Worm (Caenorhabditis elegans): ENCODE results near the gene aqp-10.

- TF ChIP-seq mdl-1 (tag; optimal IDR thresholded peaks at IDR 0.05) (no peak), aly-2 (tag; optimal IDR thresholded peaks at IDR 0.05) (no peak), nhr-76 (tag; optimal IDR thresholded peaks at IDR 0.05) (no peak), unc-62 (GFP tag; optimal IDR thresholded peaks at IDR 0.05) (no peak), fkh-10 (GFP tag; optimal IDR thresholded peaks at IDR 0.05) (no peak), lin-39 (tag; optimal IDR thresholded peaks at IDR 0.05) (no peak)
Measured at ce11 chrII:9753730-9754129, 15.9 kb downstream of the aqp-10 start, which contains the start of gene ZK1321.1.

All from whole organism, L3 larva.